Worm (Caenorhabditis elegans): ENCODE measurements around the gene cyp-33C2.
A peak's percentile ranks its signal among the peaks of the same experiment; 100 is the strongest.

cyp-33C2 gene

ce11 chrV:2218803-2219202 lies 35.5 kb downstream of the cyp-33C2 start, which contains the start of gene nhr-56:
Gene nhr-56, plus strand, starts transcription at chrV:2219004.
- TF ChIP-seq elt-2 (tag; optimal IDR thresholded peaks at IDR 0.05): peak; percentile 64
- peak; percentile 14 for TF ChIP-seq nhr-43 (tag; optimal IDR thresholded peaks at IDR 0.05; ENCODE audit: poor library complexity, severe bottlenecking)
- TF ChIP-seq pqm-1 (tag; optimal IDR thresholded peaks at IDR 0.05): peak; percentile 56
- TF ChIP-seq nfya-1 (tag; optimal IDR thresholded peaks at IDR 0.05; ENCODE audit: insufficient read depth): peak; percentile 16
- TF ChIP-seq jun-1 (tag; optimal IDR thresholded peaks at IDR 0.05): peak; percentile 5
- no peak for TF ChIP-seq nhr-237 (tag; optimal IDR thresholded peaks at IDR 0.05)
- no peak for TF ChIP-seq mml-1 (tag; optimal IDR thresholded peaks at IDR 0.05)
- peak; percentile 69 for TF ChIP-seq nhr-23 (tag; optimal IDR thresholded peaks at IDR 0.05)
- TF ChIP-seq fkh-2 (tag; optimal IDR thresholded peaks at IDR 0.05): no peak
- TF ChIP-seq pha-4 (tag; optimal IDR thresholded peaks at IDR 0.05): peak; percentile 98

DNA sequence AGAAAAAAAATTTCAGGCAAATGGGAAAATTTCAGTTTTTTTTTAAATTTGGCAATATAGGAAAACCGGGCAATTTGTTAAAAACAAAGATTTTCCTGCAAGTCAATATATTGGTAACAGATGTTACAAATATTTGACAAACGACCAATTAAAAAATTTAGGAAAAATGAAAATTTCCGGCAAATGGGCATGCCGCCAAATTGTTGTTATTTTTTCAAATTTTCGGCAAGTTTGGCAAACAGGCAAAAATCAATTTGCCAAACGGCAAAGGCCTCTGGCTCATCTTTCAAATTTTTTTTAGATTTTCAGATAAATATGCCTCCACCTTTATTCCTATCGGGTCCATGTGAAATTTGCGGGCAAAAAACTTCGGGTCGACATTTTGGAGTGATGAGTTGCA lies 38.5 kb downstream of the cyp-33C2 start, which contains the start of gene nhr-128:
Gene nhr-128, plus strand, starts transcription at position 301 of the 400 bp plus-strand sequence.
- TF ChIP-seq ceh-82 (tag; optimal IDR thresholded peaks at IDR 0.05): no peak
- no peak for TF ChIP-seq elt-3 (tag; optimal IDR thresholded peaks at IDR 0.05)
- no peak for TF ChIP-seq lin-15B (tag; optimal IDR thresholded peaks at IDR 0.05)
- no peak for TF ChIP-seq ceh-28 (tag; optimal IDR thresholded peaks at IDR 0.05)
- no peak for TF ChIP-seq ceh-16 (tag; optimal IDR thresholded peaks at IDR 0.05)
- no peak for TF ChIP-seq hmg-11 (tag; optimal IDR thresholded peaks at IDR 0.05)
- no peak for TF ChIP-seq nhr-28 (tag; optimal IDR thresholded peaks at IDR 0.05)
- no peak for TF ChIP-seq lin-39 (tag; optimal IDR thresholded peaks at IDR 0.05)
- no peak for TF ChIP-seq fkh-10 (GFP tag; optimal IDR thresholded peaks at IDR 0.05)
- no peak for TF ChIP-seq ztf-4 (tag; optimal IDR thresholded peaks at IDR 0.05)
- no peak for TF ChIP-seq fos-1 (tag; optimal IDR thresholded peaks at IDR 0.05)
- TF ChIP-seq skn-1 (tag; optimal IDR thresholded peaks at IDR 0.05): no peak
- no peak for TF ChIP-seq nhr-43 (tag; optimal IDR thresholded peaks at IDR 0.05; ENCODE audit: poor library complexity, severe bottlenecking)
- no peak for TF ChIP-seq nhr-23 (tag; optimal IDR thresholded peaks at IDR 0.05)
- TF ChIP-seq sea-2 (GFP tag; optimal IDR thresholded peaks at IDR 0.05): no peak

DNA sequence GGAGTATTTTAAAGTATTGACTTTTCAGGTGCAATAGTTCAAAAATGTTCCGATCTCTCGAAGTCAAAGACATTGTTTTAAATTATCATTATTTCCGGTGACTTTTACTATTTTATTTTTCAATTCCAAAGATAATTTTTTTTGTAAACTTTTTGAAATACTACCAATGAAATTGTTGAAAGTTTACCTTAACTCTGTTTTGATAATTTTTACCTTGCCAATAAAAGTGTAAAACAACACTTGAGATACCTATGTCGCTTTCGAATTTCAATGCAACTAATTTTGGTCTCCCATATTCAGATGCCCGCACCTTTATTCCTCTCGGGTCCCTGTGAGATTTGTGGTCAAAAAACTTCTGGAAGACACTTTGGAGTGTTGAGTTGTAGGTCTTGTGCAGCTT lies 41.8 kb downstream of the cyp-33C2 start, which contains the start of gene nhr-103:
Gene nhr-103, plus strand, starts transcription at position 301 of the 400 bp plus-strand sequence.
- TF ChIP-seq ceh-9 (tag; optimal IDR thresholded peaks at IDR 0.05) (no peak), ceh-28 (tag; optimal IDR thresholded peaks at IDR 0.05) (no peak), zag-1 (tag; optimal IDR thresholded peaks at IDR 0.05) (no peak), aly-2 (tag; optimal IDR thresholded peaks at IDR 0.05) (no peak)

- TF ChIP-seq elt-1 (tag; optimal IDR thresholded peaks at IDR 0.05) (no peak), pqm-1 (tag; optimal IDR thresholded peaks at IDR 0.05) (no peak), ztf-4 (tag; optimal IDR thresholded peaks at IDR 0.05) (no peak), unc-62 (GFP tag; optimal IDR thresholded peaks at IDR 0.05) (no peak), elt-2 (tag; optimal IDR thresholded peaks at IDR 0.05) (no peak)
Observed at ce11 chrV:2226903-2227302, 43.6 kb downstream of the cyp-33C2 start, which contains the start of gene nhr-18. Gene nhr-18, plus strand, starts transcription at chrV:2227203.

DNA sequence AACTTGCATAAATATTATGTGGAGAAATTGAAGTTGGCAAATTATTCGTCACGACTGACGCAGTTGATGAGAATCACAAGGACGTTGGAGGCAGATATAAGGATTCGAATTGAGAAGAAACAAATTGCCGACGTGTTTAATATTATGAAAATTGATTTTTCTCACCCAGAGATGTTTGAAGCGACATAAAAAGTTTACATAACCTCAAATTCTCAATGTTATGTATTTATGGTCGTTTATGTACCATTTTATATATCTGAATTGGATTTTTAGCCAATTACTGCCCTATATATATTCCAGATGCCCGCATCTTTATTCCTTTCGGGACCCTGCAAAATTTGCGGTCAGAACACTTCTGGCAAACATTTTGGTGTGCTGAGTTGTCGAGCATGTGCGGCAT lies 45.5 kb downstream of the cyp-33C2 start, which contains the start of gene nhr-126:
Gene nhr-126, plus strand, starts transcription at position 301 of the 400 bp plus-strand sequence.
- no peak for TF ChIP-seq nhr-12 (tag; optimal IDR thresholded peaks at IDR 0.05)
- no peak for TF ChIP-seq eor-1 (tag; optimal IDR thresholded peaks at IDR 0.05)
- no peak for TF ChIP-seq nhr-25 (tag; optimal IDR thresholded peaks at IDR 0.05)
- TF ChIP-seq nhr-28 (tag; optimal IDR thresholded peaks at IDR 0.05): no peak
- TF ChIP-seq unc-62 (GFP tag; optimal IDR thresholded peaks at IDR 0.05): no peak
- TF ChIP-seq pha-4 (tag; optimal IDR thresholded peaks at IDR 0.05): no peak
- no peak for TF ChIP-seq fkh-2 (tag; optimal IDR thresholded peaks at IDR 0.05)
- TF ChIP-seq pqm-1 (tag; optimal IDR thresholded peaks at IDR 0.05): no peak
- no peak for TF ChIP-seq zag-1 (tag; optimal IDR thresholded peaks at IDR 0.05)
- no peak for TF ChIP-seq nhr-67 (tag; optimal IDR thresholded peaks at IDR 0.05)

ce11 chrV:2230912-2231311 lies 47.6 kb downstream of the cyp-33C2 start, which contains the start of gene nhr-134:
Gene nhr-134, plus strand, starts transcription at chrV:2231223.
- peak; percentile 34 for TF ChIP-seq snpc-4 (tag; optimal IDR thresholded peaks at IDR 0.05)
- TF ChIP-seq elt-2 (tag; optimal IDR thresholded peaks at IDR 0.05): peak; percentile 53
- no peak for TF ChIP-seq aly-2 (tag; optimal IDR thresholded peaks at IDR 0.05)
- TF ChIP-seq pha-4 (tag; optimal IDR thresholded peaks at IDR 0.05): peak; percentile 63

Measured in whole organism, L3 larva.